Worm (Caenorhabditis elegans): ENCODE results near the gene sec-10.

ce11 chrIV:7764319-7764718 lies 18.0 kb downstream of the sec-10 start:
- TF ChIP-seq bed-2 (GFP tag; IDR thresholded peaks at IDR 0.05) (no peak), dpl-1 (GFP tag; optimal IDR thresholded peaks at IDR 0.05) (no peak), pha-4 (tag; optimal IDR thresholded peaks at IDR 0.05) (no peak), unc-130 (GFP tag; optimal IDR thresholded peaks at IDR 0.05) (no peak), snpc-1.3 (tag; optimal IDR thresholded peaks at IDR 0.05; ENCODE audit: insufficient read depth) (peak; percentile 28), ama-1 (optimal IDR thresholded peaks at IDR 0.05) (no peak), ama-1 (GFP tag; optimal IDR thresholded peaks at IDR 0.05) (no peak), ztf-26 (tag; optimal IDR thresholded peaks at IDR 0.05) (no peak), gei-17 (GFP tag; optimal IDR thresholded peaks at IDR 0.05) (no peak), lir-1 (GFP tag; conservative IDR thresholded peaks at IDR 0.05) (no peak), him-1 (tag; optimal IDR thresholded peaks at IDR 0.05) (no peak)

All from whole organism, young adult.